Worm (Caenorhabditis elegans): ENCODE measurements around the gene C04G6.11.
A peak's percentile ranks its signal among the peaks of the same experiment; 100 is the strongest.

DNA sequence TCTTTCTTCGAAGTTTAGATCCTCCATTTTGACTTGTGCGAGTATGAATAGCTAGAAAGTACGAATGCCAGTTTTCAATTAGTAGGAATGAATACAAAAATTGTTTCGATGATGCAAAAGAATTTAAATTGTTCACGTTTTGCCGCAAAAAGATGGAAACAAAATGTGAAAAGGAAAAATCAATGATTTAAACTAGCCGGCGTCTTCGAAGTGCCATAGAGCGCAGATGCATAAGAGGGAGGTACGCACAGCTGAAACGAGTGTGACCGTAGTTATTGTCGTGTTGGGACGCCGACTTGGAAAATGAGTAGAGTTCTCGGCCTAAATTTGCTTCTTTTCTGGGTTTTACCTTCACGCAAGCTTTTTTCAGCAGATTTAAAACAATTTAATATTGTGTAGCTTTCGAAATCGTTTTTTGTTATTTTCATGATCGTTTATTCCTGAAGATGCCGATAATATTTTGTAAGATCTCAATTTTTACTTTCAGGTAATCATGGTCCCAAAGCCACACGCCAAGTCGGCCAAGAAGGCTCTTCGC, 48.4 kb downstream of the C04G6.11 start, which contains the start of the genes ify-1 and rpl-22:
- TF ChIP-seq him-1 (tag; optimal IDR thresholded peaks at IDR 0.05) (peak; percentile 76), dao-5 (tag; optimal IDR thresholded peaks at IDR 0.05) (no peak), W03F9.2 (tag; optimal IDR thresholded peaks at IDR 0.05) (peak; percentile 94)
